Worm (Caenorhabditis elegans): Measurements from ENCODE around the gene cnp-3.

ce11 chrX:17134427-17134826 lies 3.5 kb downstream of the cnp-3 start, which contains the start of gene K09E3.7:
- TF ChIP-seq lsy-2 (tag; optimal IDR thresholded peaks at IDR 0.05) (no peak), nhr-129 (tag; optimal IDR thresholded peaks at IDR 0.05) (no peak), snpc-4 (tag; optimal IDR thresholded peaks at IDR 0.05) (no peak), nhr-12 (tag; optimal IDR thresholded peaks at IDR 0.05) (no peak), mab-5 (tag; optimal IDR thresholded peaks at IDR 0.05) (no peak), zag-1 (tag; optimal IDR thresholded peaks at IDR 0.05) (no peak), ztf-11 (tag; optimal IDR thresholded peaks at IDR 0.05) (no peak), lin-39 (tag; optimal IDR thresholded peaks at IDR 0.05) (no peak), sma-3 (GFP tag; optimal IDR thresholded peaks at IDR 0.05) (no peak), unc-62 (GFP tag; optimal IDR thresholded peaks at IDR 0.05) (no peak), lin-11 (tag; optimal IDR thresholded peaks at IDR 0.05) (no peak), Y55F3AM.14 (GFP tag; optimal IDR thresholded peaks at IDR 0.05) (no peak), unc-39 (tag; optimal IDR thresholded peaks at IDR 0.05) (no peak)
